Worm (Caenorhabditis elegans) whole organism, L4 larva: ENCODE results near the gene K05F1.14.
A peak's percentile ranks its signal among the peaks of the same experiment; 100 is the strongest.

Experiments used
- ama-1 ChIP-seq: fragments of 150-350 bp; optimal IDR thresholded peaks from 2 replicates; lab custom pipeline; 2014; ENCODE audit warnings: inconsistent platforms, mixed read lengths
- ceh-82 ChIP-seq: sonication (generic microtip); optimal IDR thresholded peaks from 2 replicates; lab custom pipeline; 2017; ENCODE audit warnings: missing biosample characterization, missing genetic modification characterization
- ces-1 ChIP-seq: fragments of 150-350 bp; sonication (generic microtip); optimal IDR thresholded peaks from 4 replicates; lab custom pipeline; 2014; ENCODE audit warnings: missing biosample characterization, missing genetic modification reagents, missing genetic modification characterization
- daf-19 ChIP-seq: fragments of 200-800 bp; sonication (Bioruptor generic); conservative IDR thresholded peaks from 2 replicates; pipeline ENCODE4 v1.3.6; 2022; ENCODE audit warnings: missing genetic modification characterization, missing compliant biosample characterization
- dmd-6 ChIP-seq: fragments of 200-800 bp; sonication (Bioruptor generic); IDR thresholded peaks from 2 replicates; pipeline ENCODE4 v1.3.6; 2022; ENCODE audit warnings: missing genetic modification reagents, missing genetic modification characterization, missing compliant biosample characterization
- egl-43 ChIP-seq: fragments of 200-800 bp; sonication (Bioruptor generic); IDR thresholded peaks from 2 replicates; pipeline ENCODE4 v1.3.6; 2022; ENCODE audit warnings: missing genetic modification reagents, missing genetic modification characterization, missing compliant biosample characterization
- fos-1 ChIP-seq: fragments of 150-350 bp; optimal IDR thresholded peaks from 2 replicates; lab custom pipeline; 2014; ENCODE audit warnings: missing biosample characterization, missing genetic modification characterization
- mxl-2 ChIP-seq: fragments of 200-800 bp; sonication (Bioruptor generic); conservative IDR thresholded peaks from 2 replicates; pipeline ENCODE4 v1.3.6; 2022; ENCODE audit warnings: missing genetic modification reagents, missing genetic modification characterization, missing compliant biosample characterization
- pha-4 ChIP-seq, 2 experiments: fragments of 150-350 bp in 1 of 2; fragments of 200-800 bp in 1 of 2; sonication (Bioruptor generic) in 1 of 2; IDR thresholded peaks in 1 of 2; optimal IDR thresholded peaks in 1 of 2; 2 replicates each; pipeline versions ENCODE4 v1.3.6 to Lab custom; 2014 to 2022; ENCODE audit warnings: missing genetic modification characterization in 2 of 2, missing genetic modification reagents in 2 of 2, missing biosample characterization in 1 of 2, missing compliant biosample characterization in 1 of 2

DNA sequence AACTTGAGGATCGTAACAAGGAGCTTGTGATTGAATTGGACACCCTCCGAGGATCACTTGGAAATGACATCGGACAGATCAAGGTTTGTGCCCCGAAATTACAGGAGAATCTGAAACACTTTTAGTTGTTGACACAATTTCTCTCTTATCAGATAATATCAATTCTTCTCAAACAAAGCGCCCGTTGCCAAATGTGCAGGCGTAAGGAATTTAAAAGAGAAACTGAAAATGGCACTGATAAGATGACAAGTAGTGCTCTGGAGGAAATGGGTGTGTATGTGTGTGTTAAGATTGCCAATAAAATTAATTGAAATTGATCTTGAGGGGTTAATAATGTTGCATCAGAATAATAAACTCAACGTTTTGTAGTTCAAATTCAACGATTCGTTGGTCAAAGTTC lies 41.0 kb downstream of the K05F1.14 start:
- TF ChIP-seq mxl-2 (no peak), ceh-82 (tag; lab: Kevin White, UChicago) (no peak), ces-1 (GFP tag; lab: Kevin White, UChicago) (no peak), dmd-6 (GFP tag; lab: Robert Waterston, UW) (peak; percentile 72), pha-4 (GFP tag; IDR thresholded peaks at IDR 0.05; lab: Robert Waterston, UW) (no peak), pha-4 (tag; optimal IDR thresholded peaks at IDR 0.05; lab: Kevin White, UChicago) (no peak), ama-1 (lab: Kevin White, UChicago) (peak; percentile 8), egl-43 (GFP tag; lab: Robert Waterston, UW) (no peak), fos-1 (tag; lab: Kevin White, UChicago) (no peak), daf-19 (no peak)
